Fruit fly (Drosophila melanogaster) whole organism, embryonic: ENCODE results near the gene Rpn9.

Experiments used
- CG10147 ChIP-seq: fragments of 200-800 bp; sonication (Bioruptor generic); optimal IDR thresholded peaks from 2 replicates; lab custom pipeline; 2019; ENCODE audit warnings: missing biosample characterization, mild to moderate bottlenecking, missing genetic modification characterization, moderate library complexity
- CG7271 ChIP-seq: fragments of 200-800 bp; sonication (Bioruptor generic); optimal IDR thresholded peaks from 2 replicates; lab custom pipeline; 2018; ENCODE audit warnings: missing biosample characterization, mild to moderate bottlenecking, missing genetic modification characterization, moderate library complexity
- Ssrp ChIP-seq: fragments of 200-800 bp; sonication (Bioruptor generic); optimal IDR thresholded peaks from 2 replicates; lab custom pipeline; 2018; ENCODE audit warnings: missing biosample characterization, mild to moderate bottlenecking, missing genetic modification characterization, moderate library complexity
- Xrp1 ChIP-seq: fragments of 200-800 bp; sonication (Bioruptor generic); IDR thresholded peaks from 2 replicates; pipeline ENCODE4 v1.3.6; 2022; ENCODE audit warnings: missing biosample characterization, missing genetic modification characterization
- dmrt99B ChIP-seq: fragments of 200-800 bp; sonication (Bioruptor generic); optimal IDR thresholded peaks from 2 replicates; lab custom pipeline; 2018; ENCODE audit warnings: missing biosample characterization, mild to moderate bottlenecking, missing genetic modification characterization, moderate library complexity

dm6 chr3R:23704383-23705033 is 28.8 kb downstream of the Rpn9 start, which contains the start of gene Gba1b:
- TF ChIP-seq Ssrp (tag; lab: Kevin White, UChicago) (no peak), CG7271 (tag; lab: Kevin White, UChicago) (no peak), Xrp1 (GFP tag; lab: Robert Waterston, UW) (no peak), CG10147 (GFP tag; lab: Kevin White, UChicago) (no peak), dmrt99B (tag; lab: Kevin White, UChicago) (no peak)
